Worm (Caenorhabditis elegans) whole organism, L3 larva: ENCODE data around the gene Y57G11B.3.

Source experiments
- ZK546.5 ChIP-seq: sonication (generic microtip); optimal IDR thresholded peaks from 2 replicates; lab custom pipeline; 2017; ENCODE audit warnings: missing biosample characterization, missing genetic modification characterization
- aly-2 ChIP-seq: fragments of 150-350 bp; optimal IDR thresholded peaks from 2 replicates; lab custom pipeline; 2014; ENCODE audit warnings: missing biosample characterization, missing genetic modification characterization
- ama-1 ChIP-seq: fragments of 150-350 bp; optimal IDR thresholded peaks from 2 replicates; lab custom pipeline; 2018
- ceh-16 ChIP-seq: sonication (generic microtip); optimal IDR thresholded peaks from 2 replicates; lab custom pipeline; 2017; ENCODE audit warnings: missing biosample characterization, missing genetic modification characterization
- ceh-28 ChIP-seq: fragments of 150-350 bp; optimal IDR thresholded peaks from 2 replicates; lab custom pipeline; 2014; ENCODE audit warnings: missing biosample characterization, missing genetic modification reagents, missing genetic modification characterization
- ceh-82 ChIP-seq: fragments of 150-350 bp; optimal IDR thresholded peaks from 2 replicates; lab custom pipeline; 2014; ENCODE audit warnings: missing biosample characterization, missing genetic modification characterization
- ceh-9 ChIP-seq: sonication (generic microtip); optimal IDR thresholded peaks from 2 replicates; lab custom pipeline; 2018; ENCODE audit warnings: missing biosample characterization, missing genetic modification characterization
- daf-12 ChIP-seq: fragments of 150-350 bp; optimal IDR thresholded peaks from 2 replicates; lab custom pipeline; 2014; ENCODE audit warnings: missing biosample characterization, missing genetic modification reagents, missing genetic modification characterization
- egl-27 ChIP-seq: sonication (generic microtip); optimal IDR thresholded peaks from 4 replicates; lab custom pipeline; 2017; ENCODE audit warnings: missing biosample characterization, missing genetic modification reagents, missing genetic modification characterization
- egl-5 ChIP-seq: fragments of 150-350 bp; optimal IDR thresholded peaks from 2 replicates; lab custom pipeline; 2017; ENCODE audit warnings: missing biosample characterization, missing genetic modification reagents, missing genetic modification characterization, inconsistent platforms
- elt-1 ChIP-seq: fragments of 150-350 bp; optimal IDR thresholded peaks from 2 replicates; lab custom pipeline; 2014; ENCODE audit warnings: missing biosample characterization, missing genetic modification characterization
- elt-2 ChIP-seq: sonication (generic microtip); optimal IDR thresholded peaks from 2 replicates; lab custom pipeline; 2016; ENCODE audit warnings: missing genetic modification reagents, mild to moderate bottlenecking, missing genetic modification characterization, missing compliant biosample characterization
- elt-3 ChIP-seq, 3 experiments: fragments of 150-350 bp in 1 of 3; sonication (generic microtip) in 2 of 3; optimal IDR thresholded peaks; 2 replicates in 2 of 3; 4 replicates in 1 of 3; lab custom pipeline; 2014 to 2017; ENCODE audit warnings: missing biosample characterization in 3 of 3, missing genetic modification characterization in 3 of 3
- eor-1 ChIP-seq, 2 experiments: fragments of 150-350 bp; optimal IDR thresholded peaks; 2 replicates each; lab custom pipeline; 2014 to 2018; ENCODE audit warnings: missing biosample characterization in 2 of 2, missing genetic modification characterization in 2 of 2
- fkh-10 ChIP-seq: sonication (generic microtip); optimal IDR thresholded peaks from 2 replicates; lab custom pipeline; 2017; ENCODE audit warnings: missing biosample characterization, missing genetic modification reagents, missing genetic modification characterization
- fkh-2 ChIP-seq: fragments of 150-350 bp; optimal IDR thresholded peaks from 2 replicates; lab custom pipeline; 2014; ENCODE audit warnings: missing biosample characterization, missing genetic modification reagents, missing genetic modification characterization
- fos-1 ChIP-seq: fragments of 150-350 bp; optimal IDR thresholded peaks from 2 replicates; lab custom pipeline; 2014; ENCODE audit warnings: missing biosample characterization, missing genetic modification characterization
- hmg-11 ChIP-seq: sonication (generic microtip); optimal IDR thresholded peaks from 2 replicates; lab custom pipeline; 2016; ENCODE audit warnings: missing genetic modification characterization, missing compliant biosample characterization
- jun-1 ChIP-seq: fragments of 150-350 bp; optimal IDR thresholded peaks from 2 replicates; lab custom pipeline; 2014; ENCODE audit warnings: missing biosample characterization, missing genetic modification reagents, missing genetic modification characterization
- lin-15B ChIP-seq: fragments of 150-350 bp; optimal IDR thresholded peaks from 2 replicates; lab custom pipeline; 2014; ENCODE audit warnings: missing biosample characterization, missing genetic modification characterization
- lin-39 ChIP-seq: fragments of 150-350 bp; optimal IDR thresholded peaks from 2 replicates; lab custom pipeline; 2018; ENCODE audit warnings: missing biosample characterization, missing genetic modification reagents, missing genetic modification characterization
- lsy-12 ChIP-seq: sonication (generic microtip); optimal IDR thresholded peaks from 2 replicates; lab custom pipeline; 2016; ENCODE audit warnings: mild to moderate bottlenecking, missing genetic modification characterization, missing compliant biosample characterization
- mdl-1 ChIP-seq: fragments of 150-350 bp; optimal IDR thresholded peaks from 2 replicates; lab custom pipeline; 2014; ENCODE audit warnings: missing biosample characterization, missing genetic modification characterization
- mml-1 ChIP-seq: fragments of 150-350 bp; sonication (generic microtip); optimal IDR thresholded peaks from 3 replicates; lab custom pipeline; 2014; ENCODE audit warnings: missing biosample characterization, missing genetic modification characterization
- nfya-1 ChIP-seq: sonication (generic microtip); optimal IDR thresholded peaks from 2 replicates; lab custom pipeline; 2017; ENCODE audit warnings: missing genetic modification characterization, mild to moderate bottlenecking, missing compliant biosample characterization, antibody characterized with exemption, moderate library complexity; ENCODE audit not compliant: insufficient read depth
- nhr-11 ChIP-seq: fragments of 150-350 bp; optimal IDR thresholded peaks from 2 replicates; lab custom pipeline; 2014; ENCODE audit warnings: missing biosample characterization, missing genetic modification characterization
- nhr-12 ChIP-seq: fragments of 150-350 bp; optimal IDR thresholded peaks from 2 replicates; lab custom pipeline; 2014; ENCODE audit warnings: missing biosample characterization, missing genetic modification characterization
- nhr-23 ChIP-seq: fragments of 150-350 bp; optimal IDR thresholded peaks from 2 replicates; lab custom pipeline; 2014; ENCODE audit warnings: missing biosample characterization, missing genetic modification reagents, missing genetic modification characterization
- nhr-25 ChIP-seq: sonication (generic microtip); optimal IDR thresholded peaks from 2 replicates; lab custom pipeline; 2017; ENCODE audit warnings: missing biosample characterization, missing genetic modification characterization
- nhr-28 ChIP-seq: fragments of 150-350 bp; optimal IDR thresholded peaks from 2 replicates; lab custom pipeline; 2014; ENCODE audit warnings: missing biosample characterization, missing genetic modification characterization
- nhr-43 ChIP-seq: sonication (generic microtip); optimal IDR thresholded peaks from 2 replicates; lab custom pipeline; 2016; ENCODE audit warnings: mild to moderate bottlenecking, missing genetic modification characterization, missing compliant biosample characterization; ENCODE audit not compliant: poor library complexity, severe bottlenecking
- nhr-67 ChIP-seq: fragments of 150-350 bp; optimal IDR thresholded peaks from 2 replicates; lab custom pipeline; 2014; ENCODE audit warnings: missing biosample characterization, missing genetic modification characterization
- nhr-76 ChIP-seq: fragments of 150-350 bp; sonication (generic microtip); optimal IDR thresholded peaks from 5 replicates; lab custom pipeline; 2014; ENCODE audit warnings: missing biosample characterization, missing genetic modification characterization
- nhr-77 ChIP-seq: fragments of 150-350 bp; optimal IDR thresholded peaks from 2 replicates; lab custom pipeline; 2014; ENCODE audit warnings: missing biosample characterization, missing genetic modification characterization
- pha-4 ChIP-seq: fragments of 150-350 bp; optimal IDR thresholded peaks from 2 replicates; lab custom pipeline; 2014; ENCODE audit warnings: missing biosample characterization, missing genetic modification reagents, missing genetic modification characterization
- sea-2 ChIP-seq: fragments of 150-350 bp; sonication (generic microtip); optimal IDR thresholded peaks from 4 replicates; lab custom pipeline; 2014; ENCODE audit warnings: missing biosample characterization, missing genetic modification reagents, missing genetic modification characterization
- skn-1 ChIP-seq: fragments of 150-350 bp; optimal IDR thresholded peaks from 2 replicates; lab custom pipeline; 2014; ENCODE audit warnings: missing biosample characterization, missing genetic modification characterization
- snpc-4 ChIP-seq: fragments of 150-350 bp; optimal IDR thresholded peaks from 2 replicates; lab custom pipeline; 2014; ENCODE audit warnings: missing biosample characterization, missing genetic modification characterization
- tbx-2 ChIP-seq: sonication (generic microtip); optimal IDR thresholded peaks from 2 replicates; lab custom pipeline; 2016; ENCODE audit warnings: mild to moderate bottlenecking, missing genetic modification characterization, missing compliant biosample characterization
- unc-39 ChIP-seq: sonication (generic microtip); optimal IDR thresholded peaks from 4 replicates; lab custom pipeline; 2017; ENCODE audit warnings: missing biosample characterization, missing genetic modification characterization
- unc-62 ChIP-seq: fragments of 150-350 bp; sonication (generic microtip); optimal IDR thresholded peaks from 4 replicates; lab custom pipeline; 2014; ENCODE audit warnings: missing biosample characterization, missing genetic modification reagents, missing genetic modification characterization
- zag-1 ChIP-seq: fragments of 150-350 bp; optimal IDR thresholded peaks from 2 replicates; lab custom pipeline; 2014; ENCODE audit warnings: missing biosample characterization, missing genetic modification characterization
- ztf-11 ChIP-seq: fragments of 150-350 bp; optimal IDR thresholded peaks from 2 replicates; lab custom pipeline; 2014; ENCODE audit warnings: missing biosample characterization, missing genetic modification characterization
- ztf-4 ChIP-seq: fragments of 150-350 bp; optimal IDR thresholded peaks from 2 replicates; lab custom pipeline; 2014; ENCODE audit warnings: missing biosample characterization, missing genetic modification characterization

Gene Y57G11B.3

ce11 chrIV:14574282-14574869 is at the start of gene Y57G11B.3, which contains the start of gene Y57G11B.5:
Y57G11B.3 (minus strand) TSS chrIV:14574382.
Y57G11B.5 (plus strand) TSS chrIV:14574819.
- TF ChIP-seq snpc-4 (tag; lab: Kevin White, UChicago) (no peak), ceh-16 (tag; lab: Kevin White, UChicago) (no peak), hmg-11 (tag; lab: Kevin White, UChicago) (no peak), zag-1 (tag; lab: Kevin White, UChicago) (no peak), daf-12 (no peak), nfya-1 (no peak), lsy-12 (tag; lab: Kevin White, UChicago) (no peak), nhr-76 (tag; lab: Kevin White, UChicago) (no peak), nhr-12 (tag; lab: Kevin White, UChicago) (no peak), ama-1 (lab: Kevin White, UChicago) (no peak), fos-1 (tag; lab: Kevin White, UChicago) (no peak)

DNA sequence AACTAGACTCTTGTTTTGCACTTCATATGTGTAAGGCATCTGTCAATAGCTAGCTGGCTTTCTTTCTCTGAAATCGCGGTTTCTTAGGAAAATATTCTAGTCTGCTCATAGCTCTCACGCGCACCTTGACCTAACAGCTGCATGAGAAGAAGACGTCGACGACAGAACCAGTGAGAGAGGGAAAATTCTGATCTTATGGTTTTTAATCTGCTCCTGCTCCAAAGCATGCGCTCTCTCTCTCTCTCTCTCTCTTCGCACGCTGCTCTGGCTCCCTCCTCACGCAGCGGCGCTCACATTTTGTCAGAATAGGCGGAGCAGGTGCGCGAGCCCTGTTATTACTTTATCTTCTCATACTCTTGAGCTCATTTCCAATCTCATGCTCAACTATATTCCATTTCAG is 47.9 kb upstream of the Y57G11B.3 start:
- TF ChIP-seq fos-1 (tag; lab: Kevin White, UChicago) (no peak), lsy-12 (tag; lab: Kevin White, UChicago) (no peak), nfya-1 (peak; percentile 41), ztf-11 (tag; lab: Kevin White, UChicago) (no peak), nhr-11 (tag; lab: Kevin White, UChicago) (peak; percentile 61), lin-39 (tag; lab: Kevin White, UChicago) (peak; percentile 66)

DNA sequence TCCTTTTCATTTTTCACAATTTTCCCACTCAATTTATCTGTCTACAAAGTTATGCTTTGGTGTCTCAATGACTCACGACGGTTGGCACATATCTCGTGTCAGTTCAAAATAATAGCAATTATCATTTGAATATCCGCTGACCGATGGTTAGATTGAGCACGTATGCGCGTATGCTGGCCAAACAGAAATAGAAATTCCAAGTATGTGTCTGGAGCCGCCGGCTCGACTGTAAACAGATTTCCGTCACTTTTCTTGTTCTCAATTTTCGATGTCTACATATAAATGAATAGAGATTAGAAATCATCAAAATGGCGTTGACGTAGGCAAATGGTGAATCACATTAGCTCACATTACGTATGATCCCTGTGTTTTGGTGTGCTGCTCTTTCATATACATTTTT is 46.9 kb upstream of the Y57G11B.3 start:
- TF ChIP-seq nhr-28 (no peak), elt-3 (tag; optimal IDR thresholded peaks at IDR 0.05; lab: Kevin White, UChicago) (no peak), lin-15B (tag; lab: Kevin White, UChicago) (no peak), mdl-1 (tag; lab: Kevin White, UChicago) (no peak), ztf-4 (no peak), egl-5 (tag; lab: Kevin White, UChicago) (no peak), tbx-2 (tag; lab: Kevin White, UChicago) (no peak)

DNA sequence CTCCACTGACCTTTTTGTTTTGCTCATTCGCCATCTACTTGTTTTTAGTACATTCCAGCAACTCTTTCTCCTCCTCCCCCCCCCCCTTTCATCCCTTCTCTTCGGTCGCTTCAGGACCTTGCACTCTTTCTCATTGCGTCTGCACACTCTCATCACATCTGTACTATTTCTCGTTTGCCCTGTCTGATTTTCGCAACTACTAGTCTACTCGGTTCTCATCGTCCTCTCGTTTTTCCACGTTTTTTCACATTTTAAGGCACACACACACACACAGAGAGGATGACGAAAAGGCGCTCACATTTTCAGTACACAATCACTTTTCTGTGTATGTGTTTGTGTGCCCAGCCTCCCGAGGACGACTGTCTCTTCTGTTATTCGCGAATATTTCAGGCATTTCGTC is 46.4 kb upstream of the Y57G11B.3 start:
- TF ChIP-seq ceh-82 (tag; lab: Kevin White, UChicago) (no peak), egl-27 (no peak), lsy-12 (tag; lab: Kevin White, UChicago) (no peak), fos-1 (tag; lab: Kevin White, UChicago) (no peak), nhr-23 (tag; lab: Kevin White, UChicago) (no peak), ztf-4 (peak; percentile 39), fkh-10 (no peak), nhr-43 (no peak), nhr-12 (tag; lab: Kevin White, UChicago) (no peak), pha-4 (tag; lab: Kevin White, UChicago) (peak; percentile 84), sea-2 (GFP tag; lab: Kevin White, UChicago) (no peak), mdl-1 (tag; lab: Kevin White, UChicago) (peak; percentile 49), jun-1 (tag; lab: Kevin White, UChicago) (no peak), elt-1 (tag; lab: Kevin White, UChicago) (no peak), lin-39 (tag; lab: Kevin White, UChicago) (peak; percentile 54), ZK546.5 (tag; lab: Kevin White, UChicago) (no peak), eor-1 (tag; optimal IDR thresholded peaks at IDR 0.05; lab: Kevin White, UChicago) (no peak), ceh-16 (tag; lab: Kevin White, UChicago) (no peak), aly-2 (tag; lab: Kevin White, UChicago) (no peak), zag-1 (tag; lab: Kevin White, UChicago) (no peak), ceh-28 (no peak), skn-1 (tag; lab: Kevin White, UChicago) (peak; percentile 57), fkh-2 (tag; lab: Kevin White, UChicago) (no peak), nhr-77 (tag; lab: Kevin White, UChicago) (no peak), ama-1 (lab: Kevin White, UChicago) (peak; percentile 27), lin-15B (tag; lab: Kevin White, UChicago) (peak; percentile 38), elt-3 (tag; optimal IDR thresholded peaks at IDR 0.05; lab: Kevin White, UChicago) (no peak), nhr-28 (no peak), unc-62 (GFP tag; lab: Kevin White, UChicago) (no peak), unc-39 (tag; lab: Kevin White, UChicago) (no peak), nfya-1 (peak; percentile 82), snpc-4 (tag; lab: Kevin White, UChicago) (peak; percentile 62), ceh-9 (tag; lab: Kevin White, UChicago) (no peak), ztf-11 (tag; lab: Kevin White, UChicago) (no peak), elt-2 (tag; lab: Kevin White, UChicago) (no peak), nhr-67 (tag; lab: Kevin White, UChicago) (no peak), nhr-25 (tag; lab: Kevin White, UChicago) (no peak), mml-1 (tag; lab: Kevin White, UChicago) (no peak), daf-12 (no peak), nhr-11 (tag; lab: Kevin White, UChicago) (peak; percentile 12), hmg-11 (tag; lab: Kevin White, UChicago) (peak; percentile 28), tbx-2 (tag; lab: Kevin White, UChicago) (no peak)
